Worm (Caenorhabditis elegans) whole organism, young adult: ENCODE measurements around the gene ops-1.
"Not testable (repeated sequence)": the region's sequence is repeated elsewhere in the genome, so short reads cannot be mapped to it uniquely, and the experiment has no call there.

Experiments
- B0019.2 ChIP-seq: fragments of 200-800 bp; sonication (Bioruptor generic); conservative IDR thresholded peaks from 2 replicates; pipeline ENCODE4 v1.3.6; 2022; ENCODE audit warnings: missing genetic modification reagents, missing genetic modification characterization, missing compliant biosample characterization
- C06A6.2 ChIP-seq: fragments of 200-800 bp; sonication (Bioruptor generic); conservative IDR thresholded peaks from 2 replicates; pipeline ENCODE4 v1.3.6; 2022; ENCODE audit warnings: missing genetic modification characterization, missing compliant biosample characterization
- C17E4.6 ChIP-seq: fragments of 200-800 bp; sonication (Bioruptor generic); IDR thresholded peaks from 2 replicates; pipeline ENCODE4 v1.3.6; 2022; ENCODE audit warnings: missing genetic modification reagents, missing genetic modification characterization, missing compliant biosample characterization
- F49E8.2 ChIP-seq: sonication (generic microtip); optimal IDR thresholded peaks from 3 replicates; lab custom pipeline; 2017; ENCODE audit warnings: missing genetic modification characterization, mild to moderate bottlenecking, missing compliant biosample characterization, antibody characterized with exemption, moderate library complexity; ENCODE audit not compliant: insufficient read depth
- F52B5.7 ChIP-seq: sonication (generic microtip); optimal IDR thresholded peaks from 2 replicates; lab custom pipeline; 2016; ENCODE audit warnings: mild to moderate bottlenecking, missing genetic modification characterization, missing compliant biosample characterization
- F55B11.4 ChIP-seq: sonication (generic microtip); optimal IDR thresholded peaks from 2 replicates; lab custom pipeline; 2016; ENCODE audit warnings: missing compliant biosample characterization, missing genetic modification characterization, borderline replicate concordance; ENCODE audit not compliant: insufficient read depth
- T07F8.4 ChIP-seq: sonication (generic microtip); optimal IDR thresholded peaks from 2 replicates; lab custom pipeline; 2016; ENCODE audit warnings: mild to moderate bottlenecking, missing genetic modification characterization, moderate library complexity, missing compliant biosample characterization
- Y79H2A.3 ChIP-seq: fragments of 200-800 bp; sonication (Bioruptor generic); conservative IDR thresholded peaks from 2 replicates; pipeline ENCODE4 v1.3.6; 2022; ENCODE audit warnings: missing genetic modification reagents, missing genetic modification characterization, missing compliant biosample characterization
- Y95B8A.8 ChIP-seq: fragments of 200-800 bp; sonication (Bioruptor generic); IDR thresholded peaks from 2 replicates; pipeline ENCODE4 v1.3.6; 2022; ENCODE audit warnings: missing genetic modification reagents, missing genetic modification characterization, missing compliant biosample characterization
- atf-7 ChIP-seq: sonication (generic microtip); optimal IDR thresholded peaks from 2 replicates; lab custom pipeline; 2017; ENCODE audit warnings: mild to moderate bottlenecking, missing genetic modification characterization, missing compliant biosample characterization
- athp-1 ChIP-seq: sonication (generic microtip); optimal IDR thresholded peaks from 2 replicates; lab custom pipeline; 2017; ENCODE audit warnings: mild to moderate bottlenecking, missing genetic modification characterization, missing compliant biosample characterization
- cebp-2 ChIP-seq: fragments of 200-800 bp; sonication (Bioruptor generic); IDR thresholded peaks from 2 replicates; pipeline ENCODE4 v1.3.6; 2022; ENCODE audit warnings: missing genetic modification characterization, missing compliant biosample characterization
- ceh-27 ChIP-seq: fragments of 200-800 bp; sonication (Bioruptor generic); optimal IDR thresholded peaks from 2 replicates; lab custom pipeline; 2018; ENCODE audit warnings: mild to moderate bottlenecking, missing genetic modification characterization, moderate library complexity, missing compliant biosample characterization
- ceh-58 ChIP-seq: fragments of 200-800 bp; sonication (Bioruptor generic); IDR thresholded peaks from 2 replicates; pipeline ENCODE4 v1.3.6; 2022; ENCODE audit warnings: missing genetic modification characterization, missing compliant biosample characterization
- ceh-91 ChIP-seq: fragments of 200-800 bp; sonication (Bioruptor generic); IDR thresholded peaks from 2 replicates; pipeline ENCODE4 v1.3.6; 2022; ENCODE audit warnings: missing genetic modification reagents, missing genetic modification characterization, missing compliant biosample characterization
- chd-7 ChIP-seq: sonication (generic microtip); optimal IDR thresholded peaks from 2 replicates; lab custom pipeline; 2016; ENCODE audit warnings: mild to moderate bottlenecking, missing genetic modification characterization, moderate library complexity, missing compliant biosample characterization
- hlh-12 ChIP-seq: sonication (generic microtip); optimal IDR thresholded peaks from 2 replicates; lab custom pipeline; 2016; ENCODE audit warnings: missing genetic modification characterization, missing compliant biosample characterization
- hlh-26 ChIP-seq: fragments of 200-800 bp; sonication (Bioruptor generic); conservative IDR thresholded peaks from 2 replicates; pipeline ENCODE4 v1.3.6; 2022; ENCODE audit warnings: missing genetic modification reagents, missing genetic modification characterization, missing compliant biosample characterization
- hmg-1.2 ChIP-seq: fragments of 200-800 bp; sonication (Bioruptor generic); IDR thresholded peaks from 2 replicates; pipeline ENCODE4 v1.3.6; 2022; ENCODE audit warnings: missing genetic modification reagents, missing genetic modification characterization, missing compliant biosample characterization
- hrde-1 ChIP-seq: sonication (generic microtip); optimal IDR thresholded peaks from 2 replicates; lab custom pipeline; 2016; ENCODE audit warnings: missing genetic modification characterization, mild to moderate bottlenecking, missing compliant biosample characterization, moderate library complexity, missing genotype, missing genetic modification reagents, borderline replicate concordance
- lin-54 ChIP-seq: fragments of 200-800 bp; sonication (Bioruptor generic); optimal IDR thresholded peaks from 2 replicates; lab custom pipeline; 2018; ENCODE audit warnings: mild to moderate bottlenecking, missing genetic modification characterization, missing compliant biosample characterization
- lir-1 ChIP-seq: fragments of 200-800 bp; sonication (Bioruptor generic); conservative IDR thresholded peaks from 2 replicates; pipeline ENCODE4 v1.3.6; 2022; ENCODE audit warnings: missing genetic modification reagents, missing genetic modification characterization, missing compliant biosample characterization
- madf-3 ChIP-seq: fragments of 200-800 bp; sonication (Bioruptor generic); IDR thresholded peaks from 2 replicates; pipeline ENCODE4 v1.3.6; 2022; ENCODE audit warnings: missing genetic modification reagents, missing genetic modification characterization, missing compliant biosample characterization
- madf-6 ChIP-seq: fragments of 200-800 bp; sonication (Bioruptor generic); IDR thresholded peaks from 2 replicates; pipeline ENCODE4 v1.3.6; 2022; ENCODE audit warnings: missing genetic modification reagents, missing genetic modification characterization, missing compliant biosample characterization
- mel-28 ChIP-seq: sonication (generic microtip); optimal IDR thresholded peaks from 2 replicates; lab custom pipeline; 2016; ENCODE audit warnings: borderline replicate concordance, mild to moderate bottlenecking, missing genetic modification characterization, missing compliant biosample characterization
- mxl-1 ChIP-seq: sonication (generic microtip); optimal IDR thresholded peaks from 2 replicates; lab custom pipeline; 2016; ENCODE audit warnings: missing genetic modification characterization, missing compliant biosample characterization
- nfya-1 ChIP-seq: sonication (generic microtip); optimal IDR thresholded peaks from 2 replicates; lab custom pipeline; 2017; ENCODE audit warnings: antibody characterized with exemption, missing compliant biosample characterization, missing genetic modification characterization, borderline replicate concordance; ENCODE audit not compliant: insufficient read depth
- nfya-2 ChIP-seq: fragments of 200-800 bp; sonication (Bioruptor generic); IDR thresholded peaks from 2 replicates; pipeline ENCODE4 v1.3.6; 2022; ENCODE audit warnings: missing genetic modification reagents, missing genetic modification characterization, missing compliant biosample characterization
- nfyb-1 ChIP-seq: fragments of 200-800 bp; sonication (Bioruptor generic); IDR thresholded peaks from 2 replicates; pipeline ENCODE4 v1.3.6; 2022; ENCODE audit warnings: missing genetic modification reagents, missing genetic modification characterization, missing compliant biosample characterization
- nhr-179 ChIP-seq: sonication (generic microtip); optimal IDR thresholded peaks from 2 replicates; lab custom pipeline; 2016; ENCODE audit warnings: mild to moderate bottlenecking, missing genetic modification characterization, missing compliant biosample characterization
- pha-4 ChIP-seq: fragments of 150-350 bp; sonication (generic microtip); optimal IDR thresholded peaks from 2 replicates; lab custom pipeline; 2014; ENCODE audit warnings: missing biosample characterization, missing genetic modification reagents, missing genetic modification characterization
- rcor-1 ChIP-seq: fragments of 200-800 bp; sonication (Bioruptor generic); IDR thresholded peaks from 2 replicates; pipeline ENCODE4 v1.3.6; 2022; ENCODE audit warnings: missing genetic modification reagents, missing genetic modification characterization, missing compliant biosample characterization
- sea-2 ChIP-seq: fragments of 200-800 bp; sonication (Bioruptor generic); IDR thresholded peaks from 2 replicates; pipeline ENCODE4 v1.3.6; 2022; ENCODE audit warnings: missing genetic modification characterization, missing compliant biosample characterization
- snpc-1.3 ChIP-seq: sonication (generic microtip); optimal IDR thresholded peaks from 2 replicates; lab custom pipeline; 2017; ENCODE audit warnings: missing genetic modification characterization, mild to moderate bottlenecking, missing compliant biosample characterization, antibody characterized with exemption, moderate library complexity, missing genotype, missing genetic modification reagents; ENCODE audit not compliant: insufficient read depth
- snpc-4 ChIP-seq, 5 experiments: fragments of 150-350 bp in 1 of 5; sonication (generic microtip) in 4 of 5; optimal IDR thresholded peaks; 2 replicates each; lab custom pipeline; 2014 to 2018; ENCODE audit warnings: missing genetic modification characterization in 5 of 5, missing biosample characterization in 3 of 5, antibody characterized with exemption in 2 of 5, mild to moderate bottlenecking in 2 of 5, missing compliant biosample characterization in 2 of 5, missing genotype in 2 of 5, moderate library complexity in 2 of 5, missing genetic modification reagents in 1 of 5
- tbx-9 ChIP-seq: sonication (generic microtip); optimal IDR thresholded peaks from 2 replicates; lab custom pipeline; 2016; ENCODE audit warnings: borderline replicate concordance, missing genetic modification characterization, inconsistent platforms, missing compliant biosample characterization
- ztf-18 ChIP-seq: sonication (generic microtip); optimal IDR thresholded peaks from 2 replicates; lab custom pipeline; 2016; ENCODE audit warnings: missing genotype, mild to moderate bottlenecking, missing genetic modification characterization, missing compliant biosample characterization
- ztf-25 ChIP-seq: fragments of 200-800 bp; sonication (Bioruptor generic); IDR thresholded peaks from 2 replicates; pipeline ENCODE4 v1.3.6; 2022; ENCODE audit warnings: missing genetic modification reagents, missing genetic modification characterization, missing compliant biosample characterization

The ops-1 gene

DNA sequence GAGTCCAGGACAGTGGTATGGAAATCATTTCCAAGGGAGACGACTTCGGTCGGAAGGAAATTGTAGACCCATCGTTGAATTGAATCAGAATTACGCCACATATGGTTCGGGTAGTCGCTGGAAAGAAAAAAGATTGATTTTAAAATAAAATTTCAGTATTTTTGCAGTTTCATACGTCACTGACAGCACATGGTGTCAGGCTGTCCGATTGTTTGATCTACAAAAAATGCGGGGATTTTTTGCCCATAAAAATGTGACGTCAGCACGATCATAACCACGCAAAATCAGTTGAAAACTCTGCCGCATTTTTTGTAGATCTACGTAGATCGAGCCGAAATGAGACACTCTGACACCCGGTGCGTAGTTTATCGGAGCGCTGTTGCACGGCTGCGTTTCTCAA is 33.2 kb upstream of the ops-1 start, which contains the start of gene Y73B6BL.12:
Gene Y73B6BL.12 (minus strand): TSS at position 101 of the 400 bp plus-strand sequence.
- not testable (repeated sequence) for TF ChIP-seq nfyb-1 (GFP tag; lab: Robert Waterston, UW); mel-28 (tag; lab: Kevin White, UChicago); sea-2 (GFP tag; lab: Robert Waterston, UW)

DNA sequence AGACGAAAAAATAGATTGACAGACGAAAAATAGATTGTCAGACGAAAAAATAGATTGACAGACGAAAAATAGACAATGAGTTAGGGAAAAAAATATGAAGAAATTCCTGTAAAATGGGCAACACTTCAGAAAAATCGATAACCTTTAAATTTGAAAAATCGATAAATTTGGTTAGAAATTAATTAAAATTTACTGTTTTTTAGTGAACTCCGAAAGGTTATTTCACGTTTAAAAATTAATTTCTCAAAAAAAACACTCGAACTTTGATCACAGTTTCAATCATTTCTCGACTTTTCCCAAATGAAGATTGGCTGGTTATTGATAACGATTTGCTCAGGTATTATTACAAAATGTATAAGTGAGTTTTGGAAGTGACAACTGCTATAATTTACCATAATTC is 23.3 kb upstream of the ops-1 start, which contains the start of gene csp-2:
Gene csp-2 (plus strand): TSS at position 301 of the 400 bp plus-strand sequence.
- TF ChIP-seq mxl-1 (tag; lab: Kevin White, UChicago): no peak
- TF ChIP-seq ztf-25 (GFP tag; lab: Robert Waterston, UW): no peak
- TF ChIP-seq C17E4.6 (GFP tag; lab: Robert Waterston, UW): no peak
- no peak for TF ChIP-seq athp-1 (tag; lab: Kevin White, UChicago)
- no peak for TF ChIP-seq ceh-91 (GFP tag; lab: Robert Waterston, UW)
- TF ChIP-seq hrde-1 (tag; lab: Kevin White, UChicago): no peak
- TF ChIP-seq F52B5.7 (tag; lab: Kevin White, UChicago): no peak
- TF ChIP-seq chd-7: no peak
- no peak for TF ChIP-seq pha-4 (tag; lab: Kevin White, UChicago)
- TF ChIP-seq tbx-9: no peak
- TF ChIP-seq hlh-26 (GFP tag; lab: Robert Waterston, UW): no peak

DNA sequence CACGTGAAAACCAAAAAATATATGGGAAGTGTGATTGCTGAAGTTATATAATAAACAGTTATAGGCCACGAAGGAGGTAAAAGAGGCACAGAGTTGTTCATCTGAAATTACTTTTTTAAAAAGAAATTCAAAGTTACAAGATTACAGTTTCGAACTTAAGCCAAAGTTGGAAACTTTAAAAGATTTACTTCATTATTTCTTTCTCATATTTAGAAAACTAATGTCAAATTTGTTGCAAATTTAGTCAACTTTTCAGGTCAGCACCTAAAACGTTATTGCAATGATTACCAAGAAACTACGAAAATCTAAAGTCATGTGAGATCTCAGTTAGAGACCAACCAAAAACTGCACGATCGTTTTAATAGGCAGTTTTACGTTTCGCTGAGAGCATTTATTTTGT is 19.5 kb upstream of the ops-1 start, which contains the start of gene srv-25:
Gene srv-25 (minus strand): TSS at position 101 of the 400 bp plus-strand sequence.
- no peak for TF ChIP-seq lir-1 (GFP tag; lab: Robert Waterston, UW)
- no peak for TF ChIP-seq ceh-58 (GFP tag; lab: Robert Waterston, UW)
- no peak for TF ChIP-seq ztf-18 (tag; lab: Kevin White, UChicago)
- no peak for TF ChIP-seq nfya-1 (tag; lab: Kevin White, UChicago)
- TF ChIP-seq nhr-179 (tag; lab: Kevin White, UChicago): no peak
- no peak for TF ChIP-seq nfya-2
- no peak for TF ChIP-seq hmg-1.2 (GFP tag; lab: Robert Waterston, UW)
- TF ChIP-seq B0019.2: no peak
- no peak for TF ChIP-seq snpc-1.3 (tag; lab: Kevin White, UChicago)
- no peak for TF ChIP-seq rcor-1 (GFP tag; lab: Robert Waterston, UW)
- no peak for TF ChIP-seq madf-3 (GFP tag; lab: Robert Waterston, UW)
- no peak for TF ChIP-seq Y79H2A.3 (GFP tag; lab: Robert Waterston, UW)
- TF ChIP-seq ceh-27 (GFP tag; lab: Kevin White, UChicago): no peak
- no peak for TF ChIP-seq hlh-12 (tag; lab: Kevin White, UChicago)
- no peak for TF ChIP-seq Y95B8A.8
- TF ChIP-seq F49E8.2 (tag; lab: Kevin White, UChicago): no peak
- TF ChIP-seq atf-7 (tag; lab: Kevin White, UChicago): no peak

DNA sequence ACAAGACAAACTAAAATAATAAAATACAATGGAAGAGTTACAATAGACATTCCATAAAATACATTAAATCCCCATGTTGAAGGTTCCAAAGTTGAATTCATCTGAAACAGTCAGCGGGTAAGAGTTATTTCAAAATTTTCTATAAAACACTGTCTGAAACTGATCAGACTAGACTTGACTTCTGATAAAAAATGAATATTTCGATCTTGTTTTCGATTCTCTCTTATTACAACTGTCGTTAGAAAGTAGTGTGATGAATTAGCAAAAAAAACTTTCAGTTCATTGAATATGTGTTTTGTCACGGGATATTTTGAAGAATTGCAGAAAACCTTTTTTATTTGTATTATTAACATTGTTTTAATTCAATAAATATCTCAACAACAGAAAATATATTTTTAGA is 17.6 kb upstream of the ops-1 start, which contains the start of gene srv-26:
Gene srv-26 (minus strand): TSS at position 101 of the 400 bp plus-strand sequence.
- TF ChIP-seq ztf-18 (tag; lab: Kevin White, UChicago): no peak
- TF ChIP-seq rcor-1 (GFP tag; lab: Robert Waterston, UW): no peak
- TF ChIP-seq T07F8.4 (tag; lab: Kevin White, UChicago): no peak
- TF ChIP-seq cebp-2: no peak
- TF ChIP-seq F55B11.4 (tag; lab: Kevin White, UChicago): no peak
- no peak for TF ChIP-seq C06A6.2 (GFP tag; lab: Robert Waterston, UW)
- TF ChIP-seq mel-28 (tag; lab: Kevin White, UChicago): no peak
- no peak for TF ChIP-seq madf-6 (GFP tag; lab: Robert Waterston, UW)
- no peak for TF ChIP-seq athp-1 (tag; lab: Kevin White, UChicago)
- no peak for TF ChIP-seq snpc-4 (GFP tag; optimal IDR thresholded peaks at IDR 0.05; lab: Kevin White, UChicago)
- TF ChIP-seq snpc-4 (tag; optimal IDR thresholded peaks at IDR 0.05; lab: Kevin White, UChicago): no peak
- TF ChIP-seq lin-54 (GFP tag; lab: Kevin White, UChicago): no peak
